Worm (Caenorhabditis elegans): ENCODE results near the gene mrpl-18.

ce11 chrIII:8185130-8185529, 40.3 kb downstream of the mrpl-18 start:
- no peak for TF ChIP-seq ztf-11 (tag; optimal IDR thresholded peaks at IDR 0.05)
- no peak for TF ChIP-seq alr-1 (tag; optimal IDR thresholded peaks at IDR 0.05)
